Fruit fly (Drosophila melanogaster): ENCODE measurements around the gene Cph.

The Cph gene

dm6 chrX:7122002-7122401 lies 15.5 kb upstream of the Cph start (continued):
- TF ChIP-seq Ssrp (tag; optimal IDR thresholded peaks at IDR 0.05) (no peak), CG12659 (GFP tag; optimal IDR thresholded peaks at IDR 0.05) (no peak), Opbp (GFP tag; IDR thresholded peaks at IDR 0.05; ENCODE audit: partially characterized antibody) (no peak), CG12744 (GFP tag; optimal IDR thresholded peaks at IDR 0.05) (no peak), CG12155 (GFP tag; optimal IDR thresholded peaks at IDR 0.05) (no peak), phol (tag; optimal IDR thresholded peaks at IDR 0.05) (peak; percentile 40), CG18764 (GFP tag; optimal IDR thresholded peaks at IDR 0.05) (no peak), CG17912 (GFP tag; optimal IDR thresholded peaks at IDR 0.05) (no peak), CG12104 (GFP tag; optimal IDR thresholded peaks at IDR 0.05) (no peak), CG12071 (GFP tag; optimal IDR thresholded peaks at IDR 0.05) (no peak), Ada2b (GFP tag; IDR thresholded peaks at IDR 0.05) (no peak), CG7987 (GFP tag; optimal IDR thresholded peaks at IDR 0.05) (no peak), CG11560 (tag; IDR thresholded peaks at IDR 0.05) (no peak), luna (GFP tag; optimal IDR thresholded peaks at IDR 0.05) (no peak), sna (GFP tag; IDR thresholded peaks at IDR 0.05; ENCODE audit: partially characterized antibody) (no peak), caup (GFP tag; optimal IDR thresholded peaks at IDR 0.05; ENCODE audit: severe bottlenecking) (no peak), CG14014 (GFP tag; IDR thresholded peaks at IDR 0.05) (no peak), CG9437 (GFP tag; optimal IDR thresholded peaks at IDR 0.05) (no peak), sr (GFP tag; IDR thresholded peaks at IDR 0.05) (no peak), fd96Cb (tag; optimal IDR thresholded peaks at IDR 0.05) (peak; percentile 11), Bteb2 (GFP tag; optimal IDR thresholded peaks at IDR 0.05) (no peak), CG1024 (GFP tag; IDR thresholded peaks at IDR 0.05) (no peak), CG17829 (tag; optimal IDR thresholded peaks at IDR 0.05) (peak; percentile 18), en (GFP tag; optimal IDR thresholded peaks at IDR 0.05) (no peak), CG8765 (GFP tag; IDR thresholded peaks at IDR 0.05) (no peak), sqz (GFP tag; optimal IDR thresholded peaks at IDR 0.05) (peak; percentile 29), Chrac-16 (GFP tag; optimal IDR thresholded peaks at IDR 0.05) (no peak), YL-1 (GFP tag; optimal IDR thresholded peaks at IDR 0.05) (no peak), CG10654 (GFP tag; optimal IDR thresholded peaks at IDR 0.05) (no peak), CG7928 (GFP tag; optimal IDR thresholded peaks at IDR 0.05) (no peak), bsh (GFP tag; optimal IDR thresholded peaks at IDR 0.05) (peak in 1 of 2 experiments; percentile 43), E2f1 (GFP tag; IDR thresholded peaks at IDR 0.05) (no peak), CG30431 (GFP tag; optimal IDR thresholded peaks at IDR 0.05) (no peak), CG34422 (GFP tag; IDR thresholded peaks at IDR 0.05) (no peak), NC2α (GFP tag; optimal IDR thresholded peaks at IDR 0.05) (no peak), lov (optimal IDR thresholded peaks at IDR 0.05) (no peak), lov (GFP tag; IDR thresholded peaks at IDR 0.05) (no peak), lola (GFP tag; optimal IDR thresholded peaks at IDR 0.05) (peak in 1 of 3 experiments; percentile 49), CG1832 (GFP tag; optimal IDR thresholded peaks at IDR 0.05) (no peak), Sox102F (GFP tag; optimal IDR thresholded peaks at IDR 0.05) (peak; percentile 10), zfh1 (GFP tag; IDR thresholded peaks at IDR 0.05) (0 out of 3 replicates have a peak, but pooled peaks have one; percentile 10), CG4424 (GFP tag; optimal IDR thresholded peaks at IDR 0.05) (no peak), Drgx (GFP tag; IDR thresholded peaks at IDR 0.05) (no peak), CG2202 (tag; optimal IDR thresholded peaks at IDR 0.05) (no peak), tio (GFP tag; optimal IDR thresholded peaks at IDR 0.05) (peak; percentile 17), H2.0 (GFP tag; IDR thresholded peaks at IDR 0.05) (no peak), CG31224 (GFP tag; IDR thresholded peaks at IDR 0.05) (no peak), CG7556 (GFP tag; optimal IDR thresholded peaks at IDR 0.05) (no peak), gsb-n (tag; optimal IDR thresholded peaks at IDR 0.05) (peak; percentile 17), Awh (GFP tag; IDR thresholded peaks at IDR 0.05) (no peak), slou (GFP tag; optimal IDR thresholded peaks at IDR 0.05) (no peak), Hr39 (optimal IDR thresholded peaks at IDR 0.05) (no peak)
